Worm (Caenorhabditis elegans) whole organism, L2 larva: ENCODE data around the gene Y42G9A.2.

ENCODE experiments used
- ZK546.5 ChIP-seq: sonication (generic microtip); optimal IDR thresholded peaks from 2 replicates; lab custom pipeline; 2017; ENCODE audit warnings: missing biosample characterization, missing genetic modification characterization
- aly-2 ChIP-seq: fragments of 150-350 bp; optimal IDR thresholded peaks from 2 replicates; lab custom pipeline; 2014; ENCODE audit warnings: missing biosample characterization, missing genetic modification characterization
- elt-1 ChIP-seq: fragments of 150-350 bp; optimal IDR thresholded peaks from 2 replicates; lab custom pipeline; 2014; ENCODE audit warnings: missing biosample characterization, missing genetic modification characterization
- elt-3 ChIP-seq: sonication (generic microtip); optimal IDR thresholded peaks from 2 replicates; lab custom pipeline; 2017; ENCODE audit warnings: missing biosample characterization, missing genetic modification characterization
- fos-1 ChIP-seq: fragments of 150-350 bp; optimal IDR thresholded peaks from 2 replicates; lab custom pipeline; 2014; ENCODE audit warnings: missing biosample characterization, missing genetic modification characterization
- lin-39 ChIP-seq: fragments of 150-350 bp; optimal IDR thresholded peaks from 2 replicates; lab custom pipeline; 2014; ENCODE audit warnings: missing biosample characterization, missing genetic modification reagents, missing genetic modification characterization
- lsy-2 ChIP-seq, 2 experiments: fragments of 150-350 bp in 1 of 2; sonication (generic microtip) in 1 of 2; optimal IDR thresholded peaks; 2 replicates each; lab custom pipeline; 2014 to 2017; ENCODE audit warnings: missing biosample characterization in 2 of 2, missing genetic modification characterization in 2 of 2
- nhr-10 ChIP-seq: sonication (generic microtip); optimal IDR thresholded peaks from 2 replicates; lab custom pipeline; 2017; ENCODE audit warnings: missing biosample characterization, missing genetic modification characterization
- nhr-11 ChIP-seq: fragments of 150-350 bp; optimal IDR thresholded peaks from 2 replicates; lab custom pipeline; 2014; ENCODE audit warnings: missing biosample characterization, missing genetic modification characterization
- nhr-237 ChIP-seq: fragments of 150-350 bp; optimal IDR thresholded peaks from 2 replicates; lab custom pipeline; 2014; ENCODE audit warnings: missing biosample characterization, missing genetic modification characterization
- nhr-77 ChIP-seq: fragments of 150-350 bp; optimal IDR thresholded peaks from 2 replicates; lab custom pipeline; 2014; ENCODE audit warnings: missing biosample characterization, missing genetic modification characterization
- skn-1 ChIP-seq: sonication (generic microtip); optimal IDR thresholded peaks from 2 replicates; lab custom pipeline; 2017; ENCODE audit warnings: missing biosample characterization, missing genetic modification characterization
- zag-1 ChIP-seq: fragments of 150-350 bp; optimal IDR thresholded peaks from 2 replicates; lab custom pipeline; 2014; ENCODE audit warnings: missing biosample characterization, missing genetic modification characterization
- ztf-11 ChIP-seq: sonication (generic microtip); optimal IDR thresholded peaks from 2 replicates; lab custom pipeline; 2017; ENCODE audit warnings: missing biosample characterization, missing genetic modification characterization

DNA sequence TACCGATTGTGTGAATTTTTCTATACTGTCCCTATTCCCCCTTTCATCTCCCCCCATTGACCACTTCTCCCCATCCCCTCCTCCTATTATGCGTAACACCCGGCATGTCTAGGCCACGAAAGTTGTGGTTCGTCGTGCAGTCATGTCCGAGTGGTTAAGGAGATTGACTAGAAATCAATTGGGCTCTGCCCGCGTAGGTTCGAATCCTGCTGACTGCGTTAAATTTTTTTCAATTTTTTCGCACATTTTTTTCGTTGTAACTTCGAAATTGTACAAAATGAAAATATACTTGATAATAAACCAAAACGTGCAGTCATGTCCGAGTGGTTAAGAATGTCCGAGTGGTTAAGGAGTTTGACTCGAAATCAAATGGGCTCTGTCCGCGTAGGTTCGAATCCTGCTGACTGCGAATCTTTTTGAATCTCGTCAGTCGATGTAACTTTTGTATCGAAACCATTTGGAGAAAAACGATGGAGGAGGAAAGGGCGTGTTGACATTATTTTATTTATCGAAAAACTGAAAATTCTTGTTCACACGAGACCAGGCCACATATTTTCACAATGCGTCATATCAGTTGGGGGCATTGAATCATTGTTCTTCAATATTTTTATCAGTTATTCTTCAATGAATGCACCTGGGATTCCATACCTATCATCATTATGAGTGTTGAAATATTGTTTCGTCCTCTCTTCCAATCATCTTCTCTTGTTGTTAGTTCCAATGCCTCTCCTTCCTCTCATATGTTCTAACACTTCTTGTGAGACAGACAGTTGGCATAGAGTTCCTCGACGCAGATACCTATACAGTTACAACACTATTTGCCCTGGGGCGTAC, 10.9 kb downstream of the Y42G9A.2 start, which contains the start of gene nfm-1:
- peak; percentile 39 for TF ChIP-seq nhr-11 (tag; lab: Kevin White, UChicago)
- no peak for TF ChIP-seq ZK546.5
- TF ChIP-seq fos-1 (tag; lab: Kevin White, UChicago): peak; percentile 95
- no peak for TF ChIP-seq elt-3 (tag; lab: Kevin White, UChicago)
- no peak for TF ChIP-seq nhr-77 (tag; lab: Kevin White, UChicago)
- no peak for TF ChIP-seq nhr-237 (tag; lab: Kevin White, UChicago)
- peak; percentile 68 for TF ChIP-seq skn-1 (tag; lab: Kevin White, UChicago)
- TF ChIP-seq lin-39 (tag; lab: Kevin White, UChicago): no peak
- TF ChIP-seq lsy-2 (tag; optimal IDR thresholded peaks at IDR 0.05; lab: Kevin White, UChicago): peak; percentile 57 to 68
- TF ChIP-seq zag-1 (tag; lab: Kevin White, UChicago): no peak
- no peak for TF ChIP-seq aly-2 (tag; lab: Kevin White, UChicago)
- TF ChIP-seq nhr-10 (tag; lab: Kevin White, UChicago): peak; percentile 18
- no peak for TF ChIP-seq elt-1 (tag; lab: Kevin White, UChicago)
- no peak for TF ChIP-seq ztf-11
